Fruit fly (Drosophila melanogaster) whole organism, prepupa: ENCODE measurements around the gene ebd1.

Source experiments
- Blimp-1 ChIP-seq: fragments of 200-800 bp; sonication (Bioruptor generic); optimal IDR thresholded peaks from 3 replicates; lab custom pipeline; 2017; ENCODE audit warnings: missing biosample characterization, missing genetic modification characterization, mild to moderate bottlenecking, moderate library complexity, missing genetic modification reagents
- CG10631 ChIP-seq: fragments of 200-800 bp; sonication (Bioruptor generic); optimal IDR thresholded peaks from 2 replicates; lab custom pipeline; 2016; ENCODE audit warnings: missing biosample characterization, missing genetic modification characterization
- CG10669 ChIP-seq: fragments of 200-800 bp; sonication (Bioruptor generic); optimal IDR thresholded peaks from 3 replicates; lab custom pipeline; 2018; ENCODE audit warnings: missing biosample characterization, mild to moderate bottlenecking, missing genetic modification characterization, moderate library complexity
- CG11294 ChIP-seq: fragments of 200-800 bp; sonication (Bioruptor generic); IDR thresholded peaks from 2 replicates; pipeline ENCODE4 v1.3.6; 2022; ENCODE audit warnings: missing biosample characterization, missing genetic modification characterization
- CG11902 ChIP-seq: fragments of 200-800 bp; sonication (Bioruptor generic); optimal IDR thresholded peaks from 3 replicates; lab custom pipeline; 2016; ENCODE audit warnings: missing biosample characterization, missing genetic modification characterization
- CG15336 ChIP-seq: fragments of 200-800 bp; sonication (Bioruptor generic); IDR thresholded peaks from 2 replicates; pipeline ENCODE4 v1.3.6; 2022; ENCODE audit warnings: missing biosample characterization, missing genetic modification characterization
- CG1621 ChIP-seq: fragments of 200-800 bp; sonication (Bioruptor generic); optimal IDR thresholded peaks from 3 replicates; lab custom pipeline; 2018; ENCODE audit warnings: missing biosample characterization, mild to moderate bottlenecking, missing genetic modification characterization
- CG16779 ChIP-seq: fragments of 200-800 bp; sonication (Bioruptor generic); optimal IDR thresholded peaks from 3 replicates; lab custom pipeline; 2017; ENCODE audit warnings: missing biosample characterization, mild to moderate bottlenecking, missing genetic modification characterization
- CG3032 ChIP-seq: fragments of 200-800 bp; optimal IDR thresholded peaks from 2 replicates; lab custom pipeline; 2019; ENCODE audit warnings: missing biosample characterization, mild to moderate bottlenecking, missing genetic modification characterization, moderate library complexity
- CG31627 ChIP-seq: fragments of 200-800 bp; sonication (Bioruptor generic); optimal IDR thresholded peaks from 3 replicates; lab custom pipeline; 2016; ENCODE audit warnings: missing biosample characterization, missing genetic modification characterization
- CG32006 ChIP-seq: fragments of 200-800 bp; sonication (Bioruptor generic); optimal IDR thresholded peaks from 3 replicates; lab custom pipeline; 2017; ENCODE audit warnings: missing biosample characterization, mild to moderate bottlenecking, missing genetic modification characterization
- CG34406 ChIP-seq: fragments of 200-800 bp; sonication (Bioruptor generic); optimal IDR thresholded peaks from 3 replicates; lab custom pipeline; 2016; ENCODE audit warnings: missing biosample characterization, missing genetic modification characterization
- CG4318 ChIP-seq: fragments of 200-800 bp; sonication (Bioruptor generic); optimal IDR thresholded peaks from 3 replicates; lab custom pipeline; 2017; ENCODE audit warnings: missing biosample characterization, mild to moderate bottlenecking, missing genetic modification characterization
- CG6163 ChIP-seq: fragments of 200-800 bp; sonication (Bioruptor generic); IDR thresholded peaks from 3 replicates; pipeline ENCODE4 v1.3.6; 2022; ENCODE audit warnings: missing biosample characterization, missing genetic modification characterization
- CG6276 ChIP-seq: fragments of 200-800 bp; sonication (Bioruptor generic); optimal IDR thresholded peaks from 2 replicates; lab custom pipeline; 2017; ENCODE audit warnings: missing biosample characterization, mild to moderate bottlenecking, missing genetic modification characterization
- CG6792 ChIP-seq: fragments of 200-800 bp; sonication (Bioruptor generic); optimal IDR thresholded peaks from 3 replicates; lab custom pipeline; 2016; ENCODE audit warnings: missing biosample characterization, missing genetic modification characterization
- CG6808 ChIP-seq: fragments of 200-800 bp; sonication (Bioruptor generic); optimal IDR thresholded peaks from 3 replicates; lab custom pipeline; 2017; ENCODE audit warnings: missing biosample characterization, missing genetic modification characterization, mild to moderate bottlenecking, moderate library complexity, missing genetic modification reagents
- CG6854 ChIP-seq: fragments of 200-800 bp; sonication (Bioruptor generic); optimal IDR thresholded peaks from 2 replicates; lab custom pipeline; 2017; ENCODE audit warnings: missing biosample characterization, mild to moderate bottlenecking, missing genetic modification characterization
- CG7368 ChIP-seq: fragments of 200-800 bp; sonication (Bioruptor generic); optimal IDR thresholded peaks from 3 replicates; lab custom pipeline; 2016; ENCODE audit warnings: missing biosample characterization, missing genetic modification characterization
- CG8119 ChIP-seq: fragments of 200-800 bp; sonication (Bioruptor generic); IDR thresholded peaks from 3 replicates; pipeline ENCODE4 v1.3.6; 2022; ENCODE audit warnings: missing biosample characterization, missing genetic modification characterization
- CG8319 ChIP-seq: fragments of 200-800 bp; sonication (Bioruptor generic); optimal IDR thresholded peaks from 3 replicates; lab custom pipeline; 2016; ENCODE audit warnings: missing biosample characterization, missing genetic modification characterization
- CG8632 ChIP-seq: fragments of 200-800 bp; sonication (Bioruptor generic); optimal IDR thresholded peaks from 3 replicates; lab custom pipeline; 2016; ENCODE audit warnings: missing biosample characterization, missing genetic modification characterization
- CG9139 ChIP-seq: fragments of 200-800 bp; sonication (Bioruptor generic); optimal IDR thresholded peaks from 3 replicates; lab custom pipeline; 2017; ENCODE audit warnings: missing biosample characterization, mild to moderate bottlenecking, missing genetic modification characterization
- Eip78C ChIP-seq: fragments of 200-800 bp; sonication (Bioruptor generic); peaks from one replicate; lab custom pipeline; 2016; ENCODE audit warnings: missing biosample characterization, missing genetic modification characterization
- Eip93F ChIP-seq: fragments of 200-800 bp; sonication (Bioruptor generic); optimal IDR thresholded peaks from 2 replicates; lab custom pipeline; 2016; ENCODE audit warnings: missing biosample characterization, mild to moderate bottlenecking, missing genetic modification characterization
- Ets21C ChIP-seq: fragments of 200-800 bp; sonication (Bioruptor generic); optimal IDR thresholded peaks from 3 replicates; lab custom pipeline; 2016; ENCODE audit warnings: missing biosample characterization, missing genetic modification characterization
- Hr39 ChIP-seq: fragments of 200-800 bp; sonication (Bioruptor generic); optimal IDR thresholded peaks from 2 replicates; lab custom pipeline; 2016; ENCODE audit warnings: missing biosample characterization, missing genetic modification characterization
- Hr4 ChIP-seq: fragments of 200-800 bp; sonication (Bioruptor generic); optimal IDR thresholded peaks from 3 replicates; lab custom pipeline; 2016; ENCODE audit warnings: missing biosample characterization, missing genetic modification characterization
- Lpt ChIP-seq: fragments of 200-800 bp; sonication (Bioruptor generic); optimal IDR thresholded peaks from 3 replicates; lab custom pipeline; 2016; ENCODE audit warnings: missing biosample characterization, missing genetic modification characterization
- Met ChIP-seq: fragments of 200-800 bp; sonication (Bioruptor generic); optimal IDR thresholded peaks from 3 replicates; lab custom pipeline; 2016; ENCODE audit warnings: missing biosample characterization, missing genetic modification characterization
- OdsH ChIP-seq: fragments of 200-800 bp; sonication (Bioruptor generic); optimal IDR thresholded peaks from 3 replicates; lab custom pipeline; 2016; ENCODE audit warnings: missing biosample characterization, missing genetic modification characterization
- Sox102F ChIP-seq: fragments of 200-800 bp; sonication (Bioruptor generic); optimal IDR thresholded peaks from 2 replicates; lab custom pipeline; 2016; ENCODE audit warnings: missing biosample characterization, mild to moderate bottlenecking, missing genetic modification characterization
- Sox14 ChIP-seq: fragments of 200-800 bp; sonication (Bioruptor generic); optimal IDR thresholded peaks from 3 replicates; lab custom pipeline; 2016; ENCODE audit warnings: missing biosample characterization, missing genetic modification characterization
- achi ChIP-seq: fragments of 200-800 bp; sonication (Bioruptor generic); optimal IDR thresholded peaks from 3 replicates; lab custom pipeline; 2016; ENCODE audit warnings: missing biosample characterization, missing genetic modification characterization
- acj6 ChIP-seq: fragments of 200-800 bp; sonication (Bioruptor generic); optimal IDR thresholded peaks from 3 replicates; lab custom pipeline; 2016; ENCODE audit warnings: missing biosample characterization, missing genetic modification characterization
- cyc ChIP-seq: fragments of 200-800 bp; sonication (Bioruptor generic); optimal IDR thresholded peaks from 3 replicates; lab custom pipeline; 2016; ENCODE audit warnings: missing biosample characterization, missing genetic modification characterization
- dac ChIP-seq: fragments of 200-800 bp; sonication (Bioruptor generic); optimal IDR thresholded peaks from 2 replicates; lab custom pipeline; 2017; ENCODE audit warnings: missing biosample characterization, mild to moderate bottlenecking, missing genetic modification characterization
- dsx ChIP-seq: fragments of 200-800 bp; optimal IDR thresholded peaks from 3 replicates; lab custom pipeline; 2019; ENCODE audit warnings: missing biosample characterization, mild to moderate bottlenecking, missing genetic modification characterization, moderate library complexity; ENCODE audit not compliant: poor library complexity, severe bottlenecking
- eg ChIP-seq: fragments of 200-800 bp; sonication (Bioruptor generic); IDR thresholded peaks from 3 replicates; pipeline ENCODE4 v1.3.6; 2022; ENCODE audit warnings: missing biosample characterization, missing genetic modification characterization
- esn ChIP-seq: fragments of 200-800 bp; sonication (Bioruptor generic); optimal IDR thresholded peaks from 2 replicates; lab custom pipeline; 2016; ENCODE audit warnings: missing biosample characterization, mild to moderate bottlenecking, missing genetic modification characterization, moderate library complexity
- fd59A ChIP-seq: fragments of 200-800 bp; sonication (Bioruptor generic); optimal IDR thresholded peaks from 2 replicates; lab custom pipeline; 2017; ENCODE audit warnings: missing biosample characterization, mild to moderate bottlenecking, missing genetic modification characterization, missing genetic modification reagents
- fkh ChIP-seq: fragments of 200-800 bp; sonication (Bioruptor generic); optimal IDR thresholded peaks from 3 replicates; lab custom pipeline; 2017; ENCODE audit warnings: missing biosample characterization, mild to moderate bottlenecking, missing genetic modification characterization, moderate library complexity
- lz ChIP-seq: fragments of 200-800 bp; sonication (Bioruptor generic); optimal IDR thresholded peaks from 3 replicates; lab custom pipeline; 2016; ENCODE audit warnings: missing biosample characterization, missing genetic modification characterization
- pdm3 ChIP-seq: fragments of 200-800 bp; sonication (Bioruptor generic); optimal IDR thresholded peaks from 3 replicates; lab custom pipeline; 2016; ENCODE audit warnings: missing biosample characterization, missing genetic modification characterization
- salr ChIP-seq, 2 experiments: fragments of 200-800 bp; sonication (Bioruptor generic); optimal IDR thresholded peaks; 3 replicates each; lab custom pipeline; 2016 to 2018; ENCODE audit warnings: missing biosample characterization in 2 of 2, missing genetic modification characterization in 2 of 2, mild to moderate bottlenecking in 1 of 2
- spab ChIP-seq: fragments of 200-800 bp; sonication (Bioruptor generic); optimal IDR thresholded peaks from 2 replicates; lab custom pipeline; 2017; ENCODE audit warnings: missing biosample characterization, mild to moderate bottlenecking, missing genetic modification characterization, missing genetic modification reagents
- ss ChIP-seq, 2 experiments: fragments of 200-800 bp; sonication (Bioruptor generic); optimal IDR thresholded peaks; 2 replicates in 1 of 2; 3 replicates in 1 of 2; lab custom pipeline; 2017 to 2018; ENCODE audit warnings: mild to moderate bottlenecking in 2 of 2, missing biosample characterization in 2 of 2, missing genetic modification characterization in 2 of 2, moderate library complexity in 1 of 2
- svp ChIP-seq: fragments of 200-800 bp; sonication (Bioruptor generic); peaks from one replicate; lab custom pipeline; 2016; ENCODE audit warnings: missing biosample characterization, missing genetic modification characterization
- vri ChIP-seq: fragments of 200-800 bp; sonication (Bioruptor generic); optimal IDR thresholded peaks from 3 replicates; lab custom pipeline; 2016; ENCODE audit warnings: missing biosample characterization, mild to moderate bottlenecking, missing genetic modification characterization

ebd1 gene

DNA sequence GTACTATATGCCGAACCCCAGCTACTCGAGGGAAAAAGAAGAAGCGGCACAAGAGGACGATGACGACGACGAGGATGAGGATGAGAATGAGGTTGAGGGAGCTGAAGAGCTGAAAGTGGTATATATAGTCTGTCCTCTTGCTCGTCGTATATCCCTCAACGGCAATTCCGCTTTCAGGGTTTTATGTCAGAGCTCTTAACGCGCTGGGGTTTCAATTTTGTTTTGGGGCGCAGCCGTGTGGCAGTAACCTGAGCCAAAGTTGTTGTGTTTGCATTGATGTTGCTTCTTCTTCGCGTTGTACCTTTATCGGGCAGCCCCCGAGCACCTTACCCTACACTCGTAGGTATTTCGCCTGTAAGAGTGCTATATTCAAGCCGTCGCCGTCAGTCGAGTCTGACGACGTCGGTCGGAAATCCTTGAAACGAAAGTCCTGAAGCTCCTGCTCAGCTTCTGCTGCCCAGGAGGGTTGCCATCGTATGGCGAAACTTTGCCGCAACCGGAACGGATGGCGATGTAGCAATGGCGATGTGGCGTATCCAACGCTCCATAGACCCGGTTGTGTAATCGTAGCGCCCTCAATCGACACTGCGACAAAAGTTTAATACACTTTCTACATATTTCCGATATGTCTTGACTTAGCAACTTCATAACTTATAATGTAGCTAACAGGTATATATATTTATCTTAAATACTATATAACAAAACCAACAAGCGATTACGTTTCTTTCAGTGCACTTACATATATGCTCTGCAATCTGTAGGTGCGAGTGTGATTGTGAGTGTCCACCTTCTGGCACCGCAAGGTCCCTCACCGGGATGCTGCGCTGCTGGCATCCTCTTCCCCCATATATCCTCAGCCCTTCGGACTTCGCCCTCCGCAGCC lies 19.6 kb upstream of the ebd1 start:
- TF ChIP-seq CG8319 (no peak), vri (GFP tag; lab: Kevin White, UChicago) (no peak), Met (GFP tag; lab: Kevin White, UChicago) (peak; percentile 25), CG8632 (GFP tag; lab: Kevin White, UChicago) (peak; percentile 33), CG10631 (peak; percentile 17), CG9139 (no peak), achi (GFP tag; lab: Kevin White, UChicago) (peak; percentile 47), CG11902 (GFP tag; lab: Kevin White, UChicago) (no peak), fd59A (peak; percentile 19), dac (GFP tag; lab: Kevin White, UChicago) (no peak), acj6 (GFP tag; lab: Kevin White, UChicago) (peak; percentile 33), CG4318 (GFP tag; lab: Kevin White, UChicago) (no peak), CG3032 (tag; lab: Kevin White, UChicago) (peak; percentile 53), spab (GFP tag; lab: Kevin White, UChicago) (peak; percentile 44), cyc (GFP tag; lab: Kevin White, UChicago) (peak; percentile 25), CG8119 (GFP tag; lab: Robert Waterston, UW) (peak; percentile 48; the same call in 2 of the 3 replicates), CG10669 (peak; percentile 52), Eip78C (peak; percentile 83), CG11294 (peak; percentile 40; the same call in 1 of the 2 replicates), Eip93F (GFP tag; lab: Kevin White, UChicago) (no peak), Lpt (GFP tag; lab: Kevin White, UChicago) (no peak), CG31627 (GFP tag; lab: Kevin White, UChicago) (peak; percentile 1), OdsH (GFP tag; lab: Kevin White, UChicago) (peak; percentile 46), CG34406 (GFP tag; lab: Kevin White, UChicago) (peak; percentile 48), Blimp-1 (GFP tag; lab: Kevin White, UChicago) (no peak), fkh (GFP tag; lab: Kevin White, UChicago) (no peak), CG6792 (peak; percentile 32), Hr39 (peak; percentile 4), CG15336 (GFP tag; lab: Robert Waterston, UW) (peak; percentile 55), pdm3 (GFP tag; lab: Kevin White, UChicago) (peak; percentile 30), svp (peak; percentile 77), esn (GFP tag; lab: Kevin White, UChicago) (peak; percentile 35), CG32006 (peak; percentile 50), CG6163 (GFP tag; lab: Robert Waterston, UW) (peak; percentile 63; the same call in 2 of the 3 replicates), Ets21C (no peak), Sox102F (GFP tag; lab: Kevin White, UChicago) (no peak), ss (GFP tag; optimal IDR thresholded peaks at IDR 0.05; lab: Kevin White, UChicago) (peak in 1 of 2 experiments; percentile 19), CG7368 (GFP tag; lab: Kevin White, UChicago) (peak; percentile 5), dsx (peak; percentile 38), Hr4 (GFP tag; lab: Kevin White, UChicago) (peak; percentile 48), CG1621 (tag; lab: Kevin White, UChicago) (peak; percentile 34), Sox14 (GFP tag; lab: Kevin White, UChicago) (no peak), CG6854 (GFP tag; lab: Kevin White, UChicago) (no peak), CG6808 (GFP tag; lab: Kevin White, UChicago) (peak; percentile 51), salr (GFP tag; optimal IDR thresholded peaks at IDR 0.05; lab: Kevin White, UChicago) (peak in 1 of 2 experiments; percentile 27), eg (GFP tag; lab: Robert Waterston, UW) (peak; percentile 70; the same call in 2 of the 3 replicates), CG6276 (GFP tag; lab: Kevin White, UChicago) (peak; percentile 3), CG16779 (tag; lab: Kevin White, UChicago) (no peak), lz (GFP tag; lab: Kevin White, UChicago) (peak; percentile 19)
